Worm (Caenorhabditis elegans) whole organism, L1 larva: ENCODE results near the gene srx-6.
"Not testable (repeated sequence)": the region's sequence is repeated elsewhere in the genome, so short reads cannot be mapped to it uniquely, and the experiment has no call there.

Source experiments
- lin-35 ChIP-seq, 2 experiments: fragments of 150-350 bp; optimal IDR thresholded peaks; 2 replicates each; lab custom pipeline; 2014; ENCODE audit warnings: missing biosample characterization in 2 of 2, missing genetic modification characterization in 2 of 2, missing genetic modification reagents in 2 of 2
- nhr-12 ChIP-seq: sonication (generic microtip); optimal IDR thresholded peaks from 2 replicates; lab custom pipeline; 2017; ENCODE audit warnings: missing biosample characterization, missing genetic modification characterization
- nhr-28 ChIP-seq: fragments of 150-350 bp; optimal IDR thresholded peaks from 2 replicates; lab custom pipeline; 2014; ENCODE audit warnings: missing biosample characterization, missing genetic modification characterization
- nhr-71 ChIP-seq: sonication (generic microtip); optimal IDR thresholded peaks from 2 replicates; lab custom pipeline; 2016; ENCODE audit warnings: mild to moderate bottlenecking, missing genetic modification characterization, moderate library complexity, missing compliant biosample characterization
- nhr-76 ChIP-seq: sonication (generic microtip); optimal IDR thresholded peaks from 2 replicates; lab custom pipeline; 2017; ENCODE audit warnings: missing biosample characterization, missing genetic modification characterization
- skn-1 ChIP-seq: fragments of 150-350 bp; optimal IDR thresholded peaks from 2 replicates; lab custom pipeline; 2014; ENCODE audit warnings: missing biosample characterization, missing genetic modification characterization
- zag-1 ChIP-seq: fragments of 150-350 bp; optimal IDR thresholded peaks from 2 replicates; lab custom pipeline; 2014; ENCODE audit warnings: missing biosample characterization, missing genetic modification characterization

ce11 chrV:7345494-7345893 lies 32.4 kb upstream of the srx-6 start, which contains the start of gene nhr-147:
- TF ChIP-seq nhr-71; nhr-28 (tag; lab: Kevin White, UChicago); nhr-12; zag-1 (tag; lab: Kevin White, UChicago); lin-35 (GFP tag; optimal IDR thresholded peaks at IDR 0.05; lab: Kevin White, UChicago); skn-1 (tag; lab: Kevin White, UChicago); nhr-76 (tag; lab: Kevin White, UChicago): not testable (repeated sequence)
